Worm (Caenorhabditis elegans) whole organism, L4 larva: ENCODE results near the gene krr-1.

Experiments used
- R02D3.7 ChIP-seq: fragments of 150-350 bp; sonication (generic microtip); optimal IDR thresholded peaks from 3 replicates; lab custom pipeline; 2014; ENCODE audit warnings: missing biosample characterization, missing genetic modification characterization
- aly-2 ChIP-seq: sonication (generic microtip); optimal IDR thresholded peaks from 2 replicates; lab custom pipeline; 2018; ENCODE audit warnings: missing biosample characterization, missing genetic modification characterization
- duxl-1 ChIP-seq: sonication (generic microtip); optimal IDR thresholded peaks from 2 replicates; lab custom pipeline; 2016; ENCODE audit warnings: mild to moderate bottlenecking, missing genetic modification characterization, moderate library complexity, missing compliant biosample characterization; ENCODE audit not compliant: poor library complexity
- lin-15B ChIP-seq: fragments of 150-350 bp; sonication (generic microtip); optimal IDR thresholded peaks from 3 replicates; lab custom pipeline; 2014; ENCODE audit warnings: missing biosample characterization, missing genetic modification characterization
- mdt-29 ChIP-seq: fragments of 200-800 bp; sonication (Bioruptor generic); IDR thresholded peaks from 2 replicates; pipeline ENCODE4 v1.3.6; 2022; ENCODE audit warnings: missing genetic modification reagents, missing genetic modification characterization, missing compliant biosample characterization

DNA sequence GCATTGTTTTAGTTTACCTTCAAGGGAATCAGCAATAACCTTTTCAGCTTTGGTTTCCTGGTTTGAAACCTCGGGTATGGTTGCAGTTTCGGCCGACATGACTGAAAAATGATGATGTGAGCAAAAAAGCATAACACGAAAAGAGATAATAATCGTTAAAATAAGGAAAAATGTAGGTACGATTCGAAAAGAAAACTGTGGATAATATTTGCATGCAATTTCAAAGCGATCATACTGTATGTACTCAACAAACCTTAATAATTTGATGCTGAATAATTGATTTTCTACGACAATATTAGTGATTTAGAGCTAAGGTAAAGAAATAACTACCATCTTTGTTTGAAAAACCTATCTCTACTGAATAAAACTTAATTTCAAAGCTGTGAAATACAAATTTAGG, 35.0 kb upstream of the krr-1 start, which contains the start of gene attf-2:
- no peak for TF ChIP-seq mdt-29
- TF ChIP-seq R02D3.7 = no peak
- TF ChIP-seq lin-15B = no peak
- no peak for TF ChIP-seq duxl-1 (tag; lab: Kevin White, UChicago)
- no peak for TF ChIP-seq aly-2 (tag; lab: Kevin White, UChicago)
